Fruit fly (Drosophila melanogaster) whole organism, embryonic: ENCODE data around the gene Ugt35D1.

Experiments
- Atf6 ChIP-seq: fragments of 200-800 bp; sonication (Bioruptor generic); IDR thresholded peaks from 2 replicates; pipeline ENCODE4 v1.3.6; 2022; ENCODE audit warnings: missing biosample characterization, missing genetic modification characterization
- B-H1 ChIP-seq: fragments of 200-800 bp; sonication (Bioruptor generic); IDR thresholded peaks from 3 replicates; pipeline ENCODE4 v1.3.6; 2022; ENCODE audit warnings: missing biosample characterization, missing genetic modification characterization
- CG10209 ChIP-seq: fragments of 200-800 bp; sonication (Bioruptor generic); optimal IDR thresholded peaks from 3 replicates; lab custom pipeline; 2017; ENCODE audit warnings: missing biosample characterization, mild to moderate bottlenecking, missing genetic modification characterization, missing genetic modification reagents
- CG10462 ChIP-seq: fragments of 200-800 bp; sonication (Bioruptor generic); optimal IDR thresholded peaks from 2 replicates; lab custom pipeline; 2016; ENCODE audit warnings: missing biosample characterization, missing genetic modification characterization
- CG11560 ChIP-seq: fragments of 200-800 bp; sonication (Bioruptor generic); IDR thresholded peaks from 3 replicates; pipeline ENCODE4 v1.3.6; 2022; ENCODE audit warnings: missing biosample characterization, missing genetic modification characterization
- CG12071 ChIP-seq: fragments of 200-800 bp; sonication (Bioruptor generic); optimal IDR thresholded peaks from 3 replicates; lab custom pipeline; 2018; ENCODE audit warnings: missing biosample characterization, mild to moderate bottlenecking, missing genetic modification characterization
- CG12391 ChIP-seq: fragments of 200-800 bp; sonication (Bioruptor generic); optimal IDR thresholded peaks from 3 replicates; lab custom pipeline; 2018; ENCODE audit warnings: missing biosample characterization, mild to moderate bottlenecking, missing genetic modification characterization, moderate library complexity
- CG13424 ChIP-seq: fragments of 200-800 bp; sonication (Bioruptor generic); optimal IDR thresholded peaks from 2 replicates; lab custom pipeline; 2019; ENCODE audit warnings: missing biosample characterization, mild to moderate bottlenecking, missing genetic modification characterization, moderate library complexity
- CG15073 ChIP-seq: fragments of 200-800 bp; sonication (Bioruptor generic); optimal IDR thresholded peaks from 2 replicates; lab custom pipeline; 2016; ENCODE audit warnings: missing biosample characterization, missing genetic modification characterization
- CG15479 ChIP-seq: fragments of 200-800 bp; sonication (Bioruptor generic); optimal IDR thresholded peaks from 3 replicates; lab custom pipeline; 2019; ENCODE audit warnings: missing biosample characterization, mild to moderate bottlenecking, missing genetic modification characterization, moderate library complexity
- CG17912 ChIP-seq: fragments of 200-800 bp; sonication (Bioruptor generic); optimal IDR thresholded peaks from 2 replicates; lab custom pipeline; 2018; ENCODE audit warnings: missing biosample characterization, mild to moderate bottlenecking, missing genetic modification characterization
- CG2202 ChIP-seq: fragments of 200-800 bp; sonication (Bioruptor generic); optimal IDR thresholded peaks from 2 replicates; lab custom pipeline; 2018; ENCODE audit warnings: missing biosample characterization, mild to moderate bottlenecking, missing genetic modification characterization
- CG2712 ChIP-seq: fragments of 200-800 bp; optimal IDR thresholded peaks from 3 replicates; lab custom pipeline; 2019; ENCODE audit warnings: missing biosample characterization, mild to moderate bottlenecking, missing genetic modification characterization, moderate library complexity
- CG30403 ChIP-seq: fragments of 200-800 bp; sonication (Bioruptor generic); optimal IDR thresholded peaks from 3 replicates; lab custom pipeline; 2016; ENCODE audit warnings: missing biosample characterization, missing genetic modification characterization
- CG30431 ChIP-seq: fragments of 200-800 bp; sonication (Bioruptor generic); optimal IDR thresholded peaks from 2 replicates; lab custom pipeline; 2017; ENCODE audit warnings: missing biosample characterization, missing genetic modification characterization
- CG3838 ChIP-seq: fragments of 200-800 bp; sonication (Bioruptor generic); optimal IDR thresholded peaks from 3 replicates; lab custom pipeline; 2016; ENCODE audit warnings: missing biosample characterization, missing genetic modification characterization
- CG5180 ChIP-seq: fragments of 200-800 bp; sonication (Bioruptor generic); optimal IDR thresholded peaks from 3 replicates; lab custom pipeline; 2017; ENCODE audit warnings: missing biosample characterization, missing genetic modification characterization, mild to moderate bottlenecking, moderate library complexity, missing genetic modification reagents
- CG6689 ChIP-seq: fragments of 200-800 bp; sonication (Bioruptor generic); IDR thresholded peaks from 2 replicates; pipeline ENCODE4 v1.3.6; 2022; ENCODE audit warnings: missing biosample characterization, missing genetic modification characterization
- CG8765 ChIP-seq: fragments of 200-800 bp; sonication (Bioruptor generic); IDR thresholded peaks from 2 replicates; pipeline ENCODE4 v1.3.6; 2022; ENCODE audit warnings: missing biosample characterization, missing genetic modification characterization
- Eip74EF ChIP-seq, 2 experiments: fragments of 200-800 bp in 1 of 2; fragments of >200 bp in 1 of 2; sonication (Bioruptor generic) in 1 of 2; optimal IDR thresholded peaks; 2 replicates each; lab custom pipeline; 2017 to 2019; ENCODE audit warnings: missing biosample characterization in 2 of 2, missing genetic modification characterization in 2 of 2, mild to moderate bottlenecking in 1 of 2, moderate library complexity in 1 of 2
- Elba2 ChIP-seq: fragments of 200-800 bp; sonication (Bioruptor generic); optimal IDR thresholded peaks from 3 replicates; lab custom pipeline; 2016; ENCODE audit warnings: missing biosample characterization, missing genetic modification characterization
- GATAe ChIP-seq: fragments of 200-800 bp; sonication (Bioruptor generic); conservative IDR thresholded peaks from 2 replicates; pipeline ENCODE4 v1.3.6; 2022; ENCODE audit warnings: missing biosample characterization, missing genetic modification characterization
- Gsc ChIP-seq: fragments of 200-800 bp; sonication (Bioruptor generic); IDR thresholded peaks from 2 replicates; pipeline ENCODE4 v1.3.6; 2022; ENCODE audit warnings: missing biosample characterization, missing genetic modification characterization
- Hmx ChIP-seq: fragments of 200-800 bp; sonication (Bioruptor generic); optimal IDR thresholded peaks from 2 replicates; lab custom pipeline; 2016; ENCODE audit warnings: missing biosample characterization, missing genetic modification characterization
- Hsf ChIP-seq: fragments of 200-800 bp; sonication (Bioruptor generic); optimal IDR thresholded peaks from 3 replicates; lab custom pipeline; 2016; ENCODE audit warnings: missing biosample characterization, missing genetic modification characterization
- PHDP ChIP-seq: fragments of 200-800 bp; sonication (Bioruptor generic); optimal IDR thresholded peaks from 3 replicates; lab custom pipeline; 2018; ENCODE audit warnings: missing biosample characterization, mild to moderate bottlenecking, missing genetic modification characterization, moderate library complexity
- Pdp1 ChIP-seq, 2 experiments: fragments of 200-800 bp; sonication (Bioruptor generic); optimal IDR thresholded peaks; 3 replicates each; lab custom pipeline; 2016; ENCODE audit warnings: missing biosample characterization in 2 of 2, missing genetic modification characterization in 2 of 2, mild to moderate bottlenecking in 1 of 2, moderate library complexity in 1 of 2
- Scr ChIP-seq: fragments of 200-800 bp; sonication (Bioruptor generic); IDR thresholded peaks from 2 replicates; pipeline ENCODE4 v1.3.6; 2022; ENCODE audit warnings: missing biosample characterization, missing genetic modification characterization; ENCODE audit not compliant: partially characterized antibody
- Trl ChIP-seq, 3 experiments: fragments of >200 bp in 2 of 3; fragments of 200-800 bp in 1 of 3; sonication (Bioruptor generic) in 1 of 3; optimal IDR thresholded peaks; 2 replicates in 1 of 3; 3 replicates in 2 of 3; lab custom pipeline; 2016 to 2017; ENCODE audit warnings: missing biosample characterization in 1 of 3, missing genetic modification characterization in 1 of 3
- Usf ChIP-seq: fragments of 200-800 bp; sonication (Bioruptor generic); optimal IDR thresholded peaks from 2 replicates; lab custom pipeline; 2017; ENCODE audit warnings: missing genotype, missing biosample characterization, missing genetic modification characterization
- ap ChIP-seq: fragments of 200-800 bp; sonication (Bioruptor generic); IDR thresholded peaks from 2 replicates; pipeline ENCODE4 v1.3.6; 2022; ENCODE audit warnings: missing biosample characterization, missing genetic modification characterization
- cato ChIP-seq: fragments of 200-800 bp; sonication (Bioruptor generic); optimal IDR thresholded peaks from 2 replicates; lab custom pipeline; 2016; ENCODE audit warnings: missing biosample characterization, missing genetic modification characterization, borderline replicate concordance
- cwo ChIP-seq: fragments of 200-800 bp; sonication (Bioruptor generic); optimal IDR thresholded peaks from 3 replicates; lab custom pipeline; 2017; ENCODE audit warnings: missing biosample characterization, missing genetic modification characterization, mild to moderate bottlenecking, moderate library complexity, missing genetic modification reagents
- dati ChIP-seq: fragments of 200-800 bp; sonication (Bioruptor generic); IDR thresholded peaks from 2 replicates; pipeline ENCODE4 v1.3.6; 2022; ENCODE audit warnings: missing biosample characterization, missing genetic modification characterization
- dpn ChIP-seq, 2 experiments: fragments of 200-800 bp; sonication (Bioruptor generic); optimal IDR thresholded peaks; 3 replicates each; lab custom pipeline; 2016; ENCODE audit warnings: missing biosample characterization in 2 of 2, missing genetic modification characterization in 2 of 2
- en ChIP-seq: fragments of 200-800 bp; sonication (Bioruptor generic); optimal IDR thresholded peaks from 2 replicates; lab custom pipeline; 2016; ENCODE audit warnings: missing biosample characterization, missing genetic modification characterization
- ewg ChIP-seq: fragments of 200-800 bp; sonication (Bioruptor generic); optimal IDR thresholded peaks from 3 replicates; lab custom pipeline; 2017; ENCODE audit warnings: mild to moderate bottlenecking, missing biosample characterization, missing genetic modification reagents, missing genetic modification characterization
- lmd ChIP-seq: fragments of 200-800 bp; sonication (Bioruptor generic); IDR thresholded peaks from 2 replicates; pipeline ENCODE4 v1.3.6; 2022; ENCODE audit warnings: missing biosample characterization, missing genetic modification characterization
- lov ChIP-seq, 2 experiments: fragments of 200-800 bp in 1 of 2; fragments of >200 bp in 1 of 2; sonication (Bioruptor generic) in 1 of 2; IDR thresholded peaks in 1 of 2; optimal IDR thresholded peaks in 1 of 2; 2 replicates in 1 of 2; 3 replicates in 1 of 2; pipeline versions ENCODE4 v1.3.6 to Lab custom; 2017 to 2022; ENCODE audit warnings: missing biosample characterization in 1 of 2, missing genetic modification characterization in 1 of 2
- pb ChIP-seq: fragments of 200-800 bp; sonication (Bioruptor generic); optimal IDR thresholded peaks from 3 replicates; lab custom pipeline; 2016; ENCODE audit warnings: missing biosample characterization, missing genetic modification characterization
- pum ChIP-seq: fragments of 200-800 bp; sonication (Bioruptor generic); optimal IDR thresholded peaks from 2 replicates; lab custom pipeline; 2016; ENCODE audit warnings: missing biosample characterization, missing genetic modification characterization
- row ChIP-seq: fragments of 200-800 bp; sonication (Bioruptor generic); IDR thresholded peaks from 3 replicates; pipeline ENCODE4 v1.3.6; 2022; ENCODE audit warnings: missing biosample characterization, missing genetic modification characterization
- schlank ChIP-seq: fragments of 200-800 bp; sonication (Bioruptor generic); optimal IDR thresholded peaks from 2 replicates; lab custom pipeline; 2018; ENCODE audit warnings: missing biosample characterization, mild to moderate bottlenecking, missing genetic modification characterization
- sens-2 ChIP-seq: fragments of 200-800 bp; sonication (Bioruptor generic); IDR thresholded peaks from 2 replicates; pipeline ENCODE4 v1.3.6; 2022; ENCODE audit warnings: missing biosample characterization, missing genetic modification characterization
- sna ChIP-seq: fragments of 200-800 bp; sonication (Bioruptor generic); IDR thresholded peaks from 2 replicates; pipeline ENCODE4 v1.3.6; 2022; ENCODE audit warnings: missing biosample characterization, missing genetic modification characterization; ENCODE audit not compliant: partially characterized antibody
- tio ChIP-seq: fragments of 200-800 bp; sonication (Bioruptor generic); optimal IDR thresholded peaks from 2 replicates; lab custom pipeline; 2017; ENCODE audit warnings: missing biosample characterization, missing genetic modification characterization, inconsistent platforms
- tna ChIP-seq: fragments of 200-800 bp; sonication (Bioruptor generic); IDR thresholded peaks from 2 replicates; pipeline ENCODE4 v1.3.6; 2022; ENCODE audit warnings: missing biosample characterization, missing genetic modification characterization; ENCODE audit not compliant: partially characterized antibody

Ugt35D1 gene

dm6 chr3R:31404499-31405276 is 9.6 kb upstream of the Ugt35D1 start, which contains the start of gene Gprk2 (continued):
- TF ChIP-seq ewg (peak; percentile 100), Usf (GFP tag; lab: Kevin White, UChicago) (peak; percentile 99), Gsc (GFP tag; lab: Robert Waterston, UW) (peak; percentile 99), CG12391 (tag; lab: Kevin White, UChicago) (peak; percentile 100), CG2202 (tag; lab: Kevin White, UChicago) (peak; percentile 99), pb (GFP tag; lab: Kevin White, UChicago) (peak; percentile 100), dati (GFP tag; lab: Robert Waterston, UW) (peak; percentile 99), CG17912 (GFP tag; lab: Kevin White, UChicago) (peak; percentile 91), sna (GFP tag; lab: Robert Waterston, UW) (no peak), Scr (GFP tag; lab: Robert Waterston, UW) (no peak), CG2712 (tag; lab: Kevin White, UChicago) (peak; percentile 100), CG10209 (GFP tag; lab: Kevin White, UChicago) (peak; percentile 100), CG5180 (GFP tag; lab: Kevin White, UChicago) (peak; percentile 94), CG30431 (peak; percentile 100), lov (optimal IDR thresholded peaks at IDR 0.05; lab: Kevin White, UChicago) (no peak), lov (GFP tag; IDR thresholded peaks at IDR 0.05; lab: Robert Waterston, UW) (peak; percentile 100), Elba2 (peak; percentile 86), CG6689 (peak; percentile 100), sens-2 (GFP tag; lab: Robert Waterston, UW) (peak; percentile 100), Eip74EF (GFP tag; optimal IDR thresholded peaks at IDR 0.05; lab: Kevin White, UChicago) (peak in 1 of 2 experiments; percentile 100), schlank (tag; lab: Kevin White, UChicago) (peak; percentile 99), tio (GFP tag; lab: Kevin White, UChicago) (peak; percentile 99), row (peak; percentile 100), CG30403 (peak; percentile 100), Pdp1 (GFP tag; optimal IDR thresholded peaks at IDR 0.05; lab: Kevin White, UChicago) (peak; percentile 100), GATAe (GFP tag; lab: Robert Waterston, UW) (peak; percentile 99), Atf6 (peak; percentile 100), PHDP (peak; percentile 100), B-H1 (GFP tag; lab: Robert Waterston, UW) (peak; percentile 100), cato (peak; percentile 100), CG11560 (tag; lab: Robert Waterston, UW) (peak; percentile 95), Trl (optimal IDR thresholded peaks at IDR 0.05; lab: Kevin White, UChicago) (no peak), Trl (GFP tag; optimal IDR thresholded peaks at IDR 0.05; lab: Kevin White, UChicago) (peak; percentile 100), CG12071 (GFP tag; lab: Kevin White, UChicago) (peak; percentile 100), CG8765 (GFP tag; lab: Robert Waterston, UW) (peak; percentile 99), Hmx (GFP tag; lab: Kevin White, UChicago) (peak; percentile 98), pum (GFP tag; lab: Kevin White, UChicago) (peak; percentile 100), dpn (GFP tag; optimal IDR thresholded peaks at IDR 0.05; lab: Kevin White, UChicago) (peak; percentile 100), cwo (peak; percentile 99), CG10462 (peak; percentile 100), lmd (GFP tag; lab: Robert Waterston, UW) (peak; percentile 100), en (peak; percentile 100), ap (GFP tag; lab: Robert Waterston, UW) (peak; percentile 100), CG13424 (tag; lab: Kevin White, UChicago) (peak; percentile 100), tna (GFP tag; lab: Robert Waterston, UW) (no peak), CG15479 (GFP tag; lab: Kevin White, UChicago) (peak; percentile 35), CG3838 (GFP tag; lab: Kevin White, UChicago) (peak; percentile 99), CG15073 (GFP tag; lab: Kevin White, UChicago) (peak; percentile 95), Hsf (GFP tag; lab: Kevin White, UChicago) (peak; percentile 100)
